Fruit fly (Drosophila melanogaster) whole organism, embryonic: ENCODE measurements around the gene kay.

Experiments
- Atf6 ChIP-seq: fragments of 200-800 bp; sonication (Bioruptor generic); IDR thresholded peaks from 2 replicates; pipeline ENCODE4 v1.3.6; 2022; ENCODE audit warnings: missing biosample characterization, missing genetic modification characterization
- Awh ChIP-seq: fragments of 200-800 bp; sonication (Bioruptor generic); IDR thresholded peaks from 2 replicates; pipeline ENCODE4, ENCODE4 v1.3.6; 2022; ENCODE audit warnings: missing biosample characterization, missing genetic modification characterization
- CG10274 ChIP-seq: fragments of 200-800 bp; sonication (Bioruptor generic); optimal IDR thresholded peaks from 3 replicates; lab custom pipeline; 2017; ENCODE audit warnings: missing biosample characterization, mild to moderate bottlenecking, missing genetic modification characterization
- CG10462 ChIP-seq: fragments of 200-800 bp; sonication (Bioruptor generic); optimal IDR thresholded peaks from 2 replicates; lab custom pipeline; 2016; ENCODE audit warnings: missing biosample characterization, missing genetic modification characterization
- CG11093 ChIP-seq: fragments of 200-800 bp; sonication (Bioruptor generic); IDR thresholded peaks from 3 replicates; pipeline ENCODE4 v1.3.6; 2022; ENCODE audit warnings: missing biosample characterization, missing genetic modification characterization
- CG11696 ChIP-seq: fragments of 200-800 bp; sonication (Bioruptor generic); IDR thresholded peaks from 2 replicates; pipeline ENCODE4 v1.3.6; 2022; ENCODE audit warnings: missing biosample characterization, missing genetic modification characterization
- CG11723 ChIP-seq: fragments of 200-800 bp; sonication (Bioruptor generic); optimal IDR thresholded peaks from 2 replicates; lab custom pipeline; 2017; ENCODE audit warnings: missing biosample characterization, mild to moderate bottlenecking, missing genetic modification characterization
- CG1233 ChIP-seq: fragments of 200-800 bp; sonication (Bioruptor generic); optimal IDR thresholded peaks from 4 replicates; lab custom pipeline; 2018; ENCODE audit warnings: missing biosample characterization, mild to moderate bottlenecking, missing genetic modification characterization
- CG12391 ChIP-seq: fragments of 200-800 bp; sonication (Bioruptor generic); optimal IDR thresholded peaks from 3 replicates; lab custom pipeline; 2018; ENCODE audit warnings: missing biosample characterization, mild to moderate bottlenecking, missing genetic modification characterization, moderate library complexity
- CG13894 ChIP-seq: fragments of 200-800 bp; sonication (Bioruptor generic); optimal IDR thresholded peaks from 3 replicates; lab custom pipeline; 2018; ENCODE audit warnings: missing biosample characterization, mild to moderate bottlenecking, missing genetic modification characterization, moderate library complexity
- CG14710 ChIP-seq: fragments of 200-800 bp; sonication (Bioruptor generic); optimal IDR thresholded peaks from 3 replicates; lab custom pipeline; 2019; ENCODE audit warnings: missing biosample characterization, mild to moderate bottlenecking, missing genetic modification characterization, moderate library complexity
- CG14860 ChIP-seq: fragments of 200-800 bp; sonication (Bioruptor generic); IDR thresholded peaks from 3 replicates; pipeline ENCODE4 v1.3.6; 2022; ENCODE audit warnings: missing biosample characterization, missing genetic modification characterization; ENCODE audit not compliant: partially characterized antibody
- CG15514 ChIP-seq: fragments of 200-800 bp; sonication (Bioruptor generic); optimal IDR thresholded peaks from 3 replicates; lab custom pipeline; 2017; ENCODE audit warnings: missing biosample characterization, missing genetic modification characterization, mild to moderate bottlenecking, moderate library complexity, missing genetic modification reagents
- CG1647 ChIP-seq: fragments of 200-800 bp; sonication (Bioruptor generic); optimal IDR thresholded peaks from 3 replicates; lab custom pipeline; 2016; ENCODE audit warnings: missing biosample characterization, missing genetic modification characterization
- CG16813 ChIP-seq: fragments of 200-800 bp; sonication (Bioruptor generic); IDR thresholded peaks from 3 replicates; pipeline ENCODE4 v1.3.6; 2022; ENCODE audit warnings: missing biosample characterization, missing genetic modification characterization; ENCODE audit not compliant: partially characterized antibody
- CG16863 ChIP-seq: fragments of 200-800 bp; sonication (Bioruptor generic); optimal IDR thresholded peaks from 3 replicates; lab custom pipeline; 2016; ENCODE audit warnings: missing biosample characterization, missing genetic modification characterization
- CG18011 ChIP-seq: fragments of 200-800 bp; sonication (Bioruptor generic); optimal IDR thresholded peaks from 2 replicates; lab custom pipeline; 2017; ENCODE audit warnings: missing biosample characterization, missing genetic modification characterization, mild to moderate bottlenecking, moderate library complexity, missing genotype
- CG2129 ChIP-seq: fragments of 200-800 bp; sonication (Bioruptor generic); IDR thresholded peaks from 2 replicates; pipeline ENCODE4 v1.3.6; 2022; ENCODE audit warnings: missing biosample characterization, missing genetic modification characterization; ENCODE audit not compliant: partially characterized antibody
- CG2712 ChIP-seq: fragments of 200-800 bp; optimal IDR thresholded peaks from 3 replicates; lab custom pipeline; 2019; ENCODE audit warnings: missing biosample characterization, mild to moderate bottlenecking, missing genetic modification characterization, moderate library complexity
- CG33557 ChIP-seq: fragments of 200-800 bp; sonication (Bioruptor generic); optimal IDR thresholded peaks from 2 replicates; lab custom pipeline; 2019; ENCODE audit warnings: missing biosample characterization, mild to moderate bottlenecking, missing genetic modification characterization, moderate library complexity
- CG34224 ChIP-seq: fragments of 200-800 bp; sonication (Bioruptor generic); IDR thresholded peaks from 3 replicates; pipeline ENCODE4 v1.3.6; 2022; ENCODE audit warnings: missing biosample characterization, missing genetic modification characterization; ENCODE audit not compliant: partially characterized antibody
- CG3838 ChIP-seq: fragments of 200-800 bp; sonication (Bioruptor generic); optimal IDR thresholded peaks from 3 replicates; lab custom pipeline; 2016; ENCODE audit warnings: missing biosample characterization, missing genetic modification characterization
- CG3995 ChIP-seq: fragments of 200-800 bp; sonication (Bioruptor generic); optimal IDR thresholded peaks from 3 replicates; lab custom pipeline; 2016; ENCODE audit warnings: missing biosample characterization, missing genetic modification characterization
- CG4360 ChIP-seq: fragments of 200-800 bp; sonication (Bioruptor generic); IDR thresholded peaks from 2 replicates; pipeline ENCODE4 v1.3.6; 2022; ENCODE audit warnings: missing biosample characterization, missing genetic modification characterization
- CG6254 ChIP-seq: fragments of 200-800 bp; sonication (Bioruptor generic); optimal IDR thresholded peaks from 3 replicates; lab custom pipeline; 2017; ENCODE audit warnings: mild to moderate bottlenecking, missing biosample characterization, missing genetic modification reagents, missing genetic modification characterization
- CG7786 ChIP-seq: fragments of 200-800 bp; sonication (Bioruptor generic); optimal IDR thresholded peaks from 2 replicates; lab custom pipeline; 2016; ENCODE audit warnings: missing biosample characterization, missing genetic modification characterization
- CG8290 ChIP-seq, 3 experiments: fragments of 200-800 bp; sonication (Bioruptor generic); optimal IDR thresholded peaks; 2 replicates each; lab custom pipeline; 2016 to 2019; ENCODE audit warnings: missing biosample characterization in 3 of 3, missing genetic modification characterization in 3 of 3, mild to moderate bottlenecking in 2 of 3, moderate library complexity in 1 of 3
- CG8359 ChIP-seq: fragments of 200-800 bp; sonication (Bioruptor generic); optimal IDR thresholded peaks from 2 replicates; lab custom pipeline; 2017; ENCODE audit warnings: missing biosample characterization, mild to moderate bottlenecking, missing genetic modification characterization, borderline replicate concordance
- Dbx ChIP-seq: fragments of 200-800 bp; sonication (Bioruptor generic); IDR thresholded peaks from 3 replicates; pipeline ENCODE4 v1.3.6; 2022; ENCODE audit warnings: missing biosample characterization, missing genetic modification characterization
- Dip2 ChIP-seq: fragments of 200-800 bp; sonication (Bioruptor generic); IDR thresholded peaks from 2 replicates; pipeline ENCODE4 v1.3.6; 2022; ENCODE audit warnings: missing biosample characterization, missing genetic modification characterization
- Dll ChIP-seq: fragments of 200-800 bp; sonication (Bioruptor generic); IDR thresholded peaks from 4 replicates; pipeline ENCODE4 v1.3.6; 2022; ENCODE audit warnings: missing biosample characterization, missing genetic modification characterization; ENCODE audit not compliant: partially characterized antibody
- Jarid2 ChIP-seq: fragments of 200-800 bp; sonication (Bioruptor generic); optimal IDR thresholded peaks from 3 replicates; lab custom pipeline; 2017; ENCODE audit warnings: mild to moderate bottlenecking, missing biosample characterization, missing genetic modification reagents, missing genetic modification characterization
- NK7.1 ChIP-seq: fragments of 200-800 bp; sonication (Bioruptor generic); optimal IDR thresholded peaks from 3 replicates; lab custom pipeline; 2016; ENCODE audit warnings: missing biosample characterization, missing genetic modification characterization
- Rfx ChIP-seq: fragments of 200-800 bp; sonication (Bioruptor generic); IDR thresholded peaks from 2 replicates; pipeline ENCODE4 v1.3.6; 2022; ENCODE audit warnings: missing biosample characterization, missing genetic modification characterization
- btn ChIP-seq: fragments of 200-800 bp; sonication (Bioruptor generic); optimal IDR thresholded peaks from 2 replicates; lab custom pipeline; 2016; ENCODE audit warnings: missing biosample characterization, missing genetic modification characterization
- ci ChIP-seq: fragments of 200-800 bp; sonication (Bioruptor generic); IDR thresholded peaks from 3 replicates; pipeline ENCODE4 v1.3.6; 2022; ENCODE audit warnings: missing biosample characterization, missing genetic modification characterization
- cwo ChIP-seq: fragments of 200-800 bp; sonication (Bioruptor generic); optimal IDR thresholded peaks from 3 replicates; lab custom pipeline; 2017; ENCODE audit warnings: missing biosample characterization, missing genetic modification characterization, mild to moderate bottlenecking, moderate library complexity, missing genetic modification reagents
- hkb ChIP-seq, 2 experiments: fragments of 200-800 bp in 1 of 2; fragments of >200 bp in 1 of 2; sonication (Bioruptor generic) in 1 of 2; IDR thresholded peaks in 1 of 2; optimal IDR thresholded peaks in 1 of 2; 2 replicates each; pipeline versions ENCODE4 v1.3.6 to Lab custom; 2017 to 2022; ENCODE audit warnings: missing biosample characterization in 1 of 2, missing genetic modification characterization in 1 of 2
- hth ChIP-seq: fragments of >200 bp; optimal IDR thresholded peaks from 2 replicates; lab custom pipeline; 2017; ENCODE audit warnings: inconsistent platforms
- lbe ChIP-seq: fragments of 200-800 bp; sonication (Bioruptor generic); optimal IDR thresholded peaks from 2 replicates; lab custom pipeline; 2016; ENCODE audit warnings: missing biosample characterization, mild to moderate bottlenecking, missing genetic modification characterization
- mld ChIP-seq: fragments of 200-800 bp; sonication (Bioruptor generic); IDR thresholded peaks from 3 replicates; pipeline ENCODE4 v1.3.6; 2022; ENCODE audit warnings: missing biosample characterization, missing genetic modification characterization; ENCODE audit not compliant: partially characterized antibody
- sima ChIP-seq: fragments of 200-800 bp; sonication (Bioruptor generic); optimal IDR thresholded peaks from 2 replicates; lab custom pipeline; 2016; ENCODE audit warnings: missing biosample characterization, missing genetic modification characterization
- sna ChIP-seq: fragments of 200-800 bp; sonication (Bioruptor generic); IDR thresholded peaks from 2 replicates; pipeline ENCODE4 v1.3.6; 2022; ENCODE audit warnings: missing biosample characterization, missing genetic modification characterization; ENCODE audit not compliant: partially characterized antibody
- so ChIP-seq: fragments of 200-800 bp; sonication (Bioruptor generic); IDR thresholded peaks from 3 replicates; pipeline ENCODE4 v1.3.6; 2022; ENCODE audit warnings: missing biosample characterization, missing genetic modification characterization
- sqz ChIP-seq: fragments of 200-800 bp; sonication (Bioruptor generic); optimal IDR thresholded peaks from 3 replicates; lab custom pipeline; 2018; ENCODE audit warnings: missing biosample characterization, mild to moderate bottlenecking, missing genetic modification characterization
- usp ChIP-seq: fragments of >200 bp; optimal IDR thresholded peaks from 2 replicates; lab custom pipeline; 2017; ENCODE audit warnings: missing biosample characterization, missing genetic modification characterization
- vfl ChIP-seq: fragments of 200-800 bp; sonication (Bioruptor generic); optimal IDR thresholded peaks from 2 replicates; lab custom pipeline; 2016; ENCODE audit warnings: missing biosample characterization, missing genetic modification characterization
- wdn ChIP-seq: fragments of 200-800 bp; sonication (Bioruptor generic); IDR thresholded peaks from 2 replicates; pipeline ENCODE4 v1.3.6; 2022; ENCODE audit warnings: missing biosample characterization, missing genetic modification characterization
- z ChIP-seq: fragments of 200-800 bp; sonication (Bioruptor generic); IDR thresholded peaks from 3 replicates; pipeline ENCODE4 v1.3.6; 2022; ENCODE audit warnings: missing biosample characterization, missing genetic modification characterization
- zen2 ChIP-seq: fragments of 200-800 bp; sonication (Bioruptor generic); IDR thresholded peaks from 3 replicates; pipeline ENCODE4 v1.3.6; 2022; ENCODE audit warnings: missing biosample characterization, missing genetic modification characterization; ENCODE audit not compliant: partially characterized antibody

The kay gene

dm6 chr3R:29763154-29763553 is 2.6 kb upstream of the kay start (continued):
- TF ChIP-seq CG8359 (GFP tag; lab: Kevin White, UChicago) (no peak), Atf6 (GFP tag; lab: Robert Waterston, UW) (no peak), sima (GFP tag; lab: Kevin White, UChicago) (no peak), Dll (GFP tag; lab: Robert Waterston, UW) (no peak), CG14710 (tag; lab: Kevin White, UChicago) (peak; percentile 23), CG10274 (GFP tag; lab: Kevin White, UChicago) (no peak), CG18011 (no peak), CG10462 (GFP tag; lab: Kevin White, UChicago) (no peak), Awh (GFP tag; lab: Robert Waterston, UW) (no peak), mld (GFP tag; lab: Robert Waterston, UW) (no peak), hkb (optimal IDR thresholded peaks at IDR 0.05; lab: Kevin White, UChicago) (no peak), hkb (GFP tag; IDR thresholded peaks at IDR 0.05; lab: Robert Waterston, UW) (0 out of 2 replicates have a peak, but pooled peaks have one; percentile 29), Dbx (GFP tag; lab: Robert Waterston, UW) (no peak), NK7.1 (GFP tag; lab: Kevin White, UChicago) (no peak), CG2129 (no peak), hth (lab: Kevin White, UChicago) (no peak), CG1233 (GFP tag; lab: Kevin White, UChicago) (no peak), zen2 (GFP tag; lab: Robert Waterston, UW) (no peak), CG12391 (peak; percentile 13), Rfx (GFP tag; lab: Robert Waterston, UW) (peak; percentile 32; the same call in 1 of the 2 replicates), CG2712 (tag; lab: Kevin White, UChicago) (peak; percentile 42), vfl (GFP tag; lab: Kevin White, UChicago) (no peak), btn (GFP tag; lab: Kevin White, UChicago) (no peak), so (GFP tag; lab: Robert Waterston, UW) (peak; percentile 37; the same call in 1 of the 3 replicates), lbe (peak; percentile 98), CG13894 (tag; lab: Kevin White, UChicago) (no peak), ci (GFP tag; lab: Robert Waterston, UW) (no peak), z (GFP tag; lab: Robert Waterston, UW) (no peak), CG8290 (GFP tag; optimal IDR thresholded peaks at IDR 0.05; lab: Kevin White, UChicago) (no peak), CG8290 (tag; optimal IDR thresholded peaks at IDR 0.05; lab: Kevin White, UChicago) (peak in 1 of 2 experiments; percentile 43), CG14860 (GFP tag; lab: Robert Waterston, UW) (no peak), cwo (GFP tag; lab: Kevin White, UChicago) (no peak), sna (GFP tag; lab: Robert Waterston, UW) (no peak), sqz (no peak), CG11093 (GFP tag; lab: Robert Waterston, UW) (no peak), CG1647 (GFP tag; lab: Kevin White, UChicago) (no peak), Jarid2 (GFP tag; lab: Kevin White, UChicago) (no peak), CG16813 (GFP tag; lab: Robert Waterston, UW) (no peak), CG11696 (no peak), CG11723 (GFP tag; lab: Kevin White, UChicago) (no peak), CG16863 (peak; percentile 19), CG4360 (GFP tag; lab: Robert Waterston, UW) (no peak), Dip2 (GFP tag; lab: Robert Waterston, UW) (no peak), CG15514 (GFP tag; lab: Kevin White, UChicago) (no peak), CG3995 (no peak), CG34224 (GFP tag; lab: Robert Waterston, UW) (no peak), CG33557 (GFP tag; lab: Kevin White, UChicago) (no peak), CG3838 (GFP tag; lab: Kevin White, UChicago) (no peak), usp (no peak), wdn (GFP tag; lab: Robert Waterston, UW) (no peak), CG7786 (GFP tag; lab: Kevin White, UChicago) (no peak), CG6254 (GFP tag; lab: Kevin White, UChicago) (no peak)
